Worm (Caenorhabditis elegans): ENCODE data around the gene T20B3.1.

T20B3.1 gene

ce11 chrV:16811841-16812240 lies 3.5 kb upstream of the T20B3.1 start:
- TF ChIP-seq unc-130 (GFP tag; optimal IDR thresholded peaks at IDR 0.05) (no peak), somi-1 (GFP tag; optimal IDR thresholded peaks at IDR 0.05) (no peak), F23B12.7 (tag; optimal IDR thresholded peaks at IDR 0.05; ENCODE audit: insufficient read depth) (no peak), dpl-1 (GFP tag; optimal IDR thresholded peaks at IDR 0.05) (no peak), C17E4.6 (GFP tag; IDR thresholded peaks at IDR 0.05) (no peak), chd-7 (tag; optimal IDR thresholded peaks at IDR 0.05) (no peak), pha-4 (tag; optimal IDR thresholded peaks at IDR 0.05) (no peak), ztf-6 (GFP tag; IDR thresholded peaks at IDR 0.05) (no peak), hrde-1 (tag; optimal IDR thresholded peaks at IDR 0.05; ENCODE audit: borderline replicate concordance) (no peak), efl-1 (GFP tag; optimal IDR thresholded peaks at IDR 0.05) (no peak), bed-1 (GFP tag; IDR thresholded peaks at IDR 0.05) (no peak), mel-28 (tag; optimal IDR thresholded peaks at IDR 0.05; ENCODE audit: borderline replicate concordance) (no peak), ama-1 (optimal IDR thresholded peaks at IDR 0.05) (no peak), ama-1 (GFP tag; optimal IDR thresholded peaks at IDR 0.05) (no peak), nhr-120 (GFP tag; IDR thresholded peaks at IDR 0.05) (no peak), bed-2 (GFP tag; IDR thresholded peaks at IDR 0.05) (no peak)

- TF ChIP-seq nfyb-1 (GFP tag; IDR thresholded peaks at IDR 0.05): peak; percentile 46; the same call in 1 of the 2 replicates
- TF ChIP-seq attf-5 (GFP tag; optimal IDR thresholded peaks at IDR 0.05): no peak
Observed at ce11 chrV:16812371-16812770, 3.0 kb upstream of the T20B3.1 start.

ce11 chrV:16814541-16815207 lies 687 bp upstream of the T20B3.1 start:
- peak; percentile 90 for TF ChIP-seq hmg-1.2 (GFP tag; IDR thresholded peaks at IDR 0.05)
- 0 out of 2 replicates have a peak, but pooled peaks have one; percentile 17 for TF ChIP-seq mcd-1 (GFP tag; IDR thresholded peaks at IDR 0.05)
- TF ChIP-seq F49E8.2 (tag; optimal IDR thresholded peaks at IDR 0.05; ENCODE audit: insufficient read depth): no peak
- TF ChIP-seq hrde-1 (tag; optimal IDR thresholded peaks at IDR 0.05; ENCODE audit: borderline replicate concordance): peak; percentile 18
- peak; percentile 6; the same call in 1 of the 2 replicates for TF ChIP-seq madf-6 (GFP tag; IDR thresholded peaks at IDR 0.05)
- TF ChIP-seq B0336.3 (GFP tag; IDR thresholded peaks at IDR 0.05): peak; percentile 41; the same call in 1 of the 2 replicates
- TF ChIP-seq nhr-120 (GFP tag; IDR thresholded peaks at IDR 0.05): no peak
- TF ChIP-seq rpc-1 (optimal IDR thresholded peaks at IDR 0.05): no peak
- TF ChIP-seq rpc-1 (tag; optimal IDR thresholded peaks at IDR 0.05): no peak
- TF ChIP-seq ama-1 (optimal IDR thresholded peaks at IDR 0.05): no peak
- TF ChIP-seq ama-1 (GFP tag; optimal IDR thresholded peaks at IDR 0.05): peak in 1 of 2 experiments; percentile 40
- TF ChIP-seq cebp-1 (GFP tag; IDR thresholded peaks at IDR 0.05): no peak
- TF ChIP-seq cebp-1 (tag; optimal IDR thresholded peaks at IDR 0.05): peak; percentile 22
- 0 out of 2 replicates have a peak, but pooled peaks have one; percentile 34 for TF ChIP-seq Y95B8A.8 (GFP tag; IDR thresholded peaks at IDR 0.05)

- TF ChIP-seq egl-18 (GFP tag; IDR thresholded peaks at IDR 0.05): no peak
- no peak for TF ChIP-seq cebp-1 (GFP tag; IDR thresholded peaks at IDR 0.05)
- TF ChIP-seq cebp-1 (tag; optimal IDR thresholded peaks at IDR 0.05): peak; percentile 17
- no peak for TF ChIP-seq Y95B8A.8 (GFP tag; IDR thresholded peaks at IDR 0.05)
- TF ChIP-seq nhr-80 (tag; optimal IDR thresholded peaks at IDR 0.05): peak; percentile 56
- TF ChIP-seq snpc-4 (GFP tag; optimal IDR thresholded peaks at IDR 0.05): no peak
- TF ChIP-seq snpc-4 (tag; optimal IDR thresholded peaks at IDR 0.05): peak in 1 of 4 experiments; percentile 18
- TF ChIP-seq rec-8 (tag; optimal IDR thresholded peaks at IDR 0.05): no peak
- TF ChIP-seq nfya-2 (GFP tag; IDR thresholded peaks at IDR 0.05): no peak
Observed at ce11 chrV:16816707-16817106, 1.3 kb downstream of the T20B3.1 start.

Data from whole organism, young adult.